Worm (Caenorhabditis elegans) whole organism, midembryonic: ENCODE measurements around the gene dlc-3.
"Not testable (repeated sequence)": the region's sequence is repeated elsewhere in the genome, so short reads cannot be mapped to it uniquely, and the experiment has no call there.

Experiments used
- flt-1 ChIP-seq: fragments of 200-800 bp; sonication (Bioruptor generic); IDR thresholded peaks from 2 replicates; pipeline ENCODE4 v1.3.6; 2022; ENCODE audit warnings: missing genetic modification characterization, missing compliant biosample characterization
- klf-2 ChIP-seq: fragments of 200-800 bp; sonication (Bioruptor generic); conservative IDR thresholded peaks from 2 replicates; pipeline ENCODE4 v1.3.6; 2022; ENCODE audit warnings: missing genetic modification reagents, missing genetic modification characterization, missing compliant biosample characterization

DNA sequence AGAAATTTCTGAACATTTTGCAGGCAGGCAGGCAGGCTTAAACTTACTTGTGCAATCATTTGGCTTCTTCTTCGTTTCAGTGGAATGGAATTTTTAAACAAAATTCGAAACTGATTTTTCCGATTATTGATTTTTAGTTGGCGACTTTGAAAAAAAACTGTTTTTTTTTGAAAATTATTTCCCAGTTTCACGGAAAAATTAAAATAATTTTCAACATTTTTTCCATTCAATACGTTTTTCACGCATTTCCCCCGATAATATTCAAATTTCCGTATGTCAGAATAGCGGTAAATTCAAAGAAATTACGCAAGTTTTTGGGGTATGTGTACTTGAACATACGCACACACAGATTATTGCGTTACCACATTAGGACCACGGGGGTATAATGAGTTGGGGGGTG lies 38.9 kb downstream of the dlc-3 start, which contains the start of gene VY10G11R.1:
- TF ChIP-seq flt-1, klf-2 (GFP tag; lab: Robert Waterston, UW): not testable (repeated sequence)
